Worm (Caenorhabditis elegans): ENCODE results near the gene dpyd-1.

Gene dpyd-1

DNA sequence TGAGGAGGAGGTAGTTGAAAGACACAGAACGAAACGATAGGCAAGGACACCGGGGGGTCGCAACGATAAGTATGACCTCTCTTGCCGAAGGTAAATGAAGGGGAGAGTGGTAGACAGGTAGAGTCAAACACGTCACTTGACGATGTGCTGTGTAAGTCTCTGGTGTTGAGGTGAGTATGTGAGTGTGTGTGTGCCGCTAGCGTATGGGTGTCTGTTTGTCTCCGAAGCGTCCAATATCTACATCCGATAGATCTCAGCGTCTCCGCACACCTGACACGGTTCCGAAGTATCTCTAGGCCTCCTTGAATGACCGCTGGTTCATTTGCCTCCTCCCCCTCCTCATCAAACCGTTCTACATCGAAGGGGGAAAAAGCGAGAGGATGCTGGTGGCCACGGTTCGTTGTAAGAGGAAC, 7.5 kb downstream of the dpyd-1 start (continued):
- TF ChIP-seq unc-39 (tag; optimal IDR thresholded peaks at IDR 0.05) (no peak), spr-3 (GFP tag; optimal IDR thresholded peaks at IDR 0.05) (no peak), madf-9 (GFP tag; conservative IDR thresholded peaks at IDR 0.05) (0 out of 2 replicates have a peak, but pooled peaks have one; percentile 14), gei-8 (GFP tag; optimal IDR thresholded peaks at IDR 0.05) (no peak), set-16 (GFP tag; IDR thresholded peaks at IDR 0.05) (peak; percentile 38; the same call in 1 of the 2 replicates), aly-2 (tag; optimal IDR thresholded peaks at IDR 0.05) (no peak), lin-38 (GFP tag; IDR thresholded peaks at IDR 0.05) (no peak), tra-1 (GFP tag; IDR thresholded peaks at IDR 0.05) (peak; percentile 72; the same call in 1 of the 2 replicates)

DNA sequence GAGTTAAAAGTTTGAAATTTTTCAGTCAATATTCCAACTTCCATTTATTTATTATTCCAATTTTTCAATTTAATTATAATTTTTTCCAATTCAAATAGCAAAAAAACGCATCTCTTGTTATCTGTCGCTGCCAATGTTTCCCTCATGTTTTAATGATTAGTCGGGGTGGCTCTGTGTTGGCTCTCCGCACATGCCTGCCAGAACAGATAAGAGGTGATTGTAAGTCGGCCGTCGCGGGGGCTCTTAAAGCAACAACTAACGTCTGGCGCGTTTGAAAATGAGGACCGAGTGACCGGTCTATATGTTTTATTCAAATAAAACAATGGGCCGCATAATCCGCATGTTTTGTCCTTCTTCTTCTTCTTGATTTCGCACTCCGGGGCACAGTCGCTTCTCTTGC, 8.7 kb downstream of the dpyd-1 start:
- TF ChIP-seq mep-1 (tag; optimal IDR thresholded peaks at IDR 0.05) = no peak
- no peak for TF ChIP-seq daf-16 (GFP tag; optimal IDR thresholded peaks at IDR 0.05)
- TF ChIP-seq daf-16 (tag; optimal IDR thresholded peaks at IDR 0.05) = peak; percentile 67
- TF ChIP-seq nhr-11 (tag; optimal IDR thresholded peaks at IDR 0.05) = no peak
- TF ChIP-seq zip-11 (GFP tag; IDR thresholded peaks at IDR 0.05) = no peak
- no peak for TF ChIP-seq F37D6.2 (tag; optimal IDR thresholded peaks at IDR 0.05)
- TF ChIP-seq hlh-30 (tag; optimal IDR thresholded peaks at IDR 0.05; ENCODE audit: insufficient read depth) = no peak
- no peak for TF ChIP-seq ceh-32 (tag; optimal IDR thresholded peaks at IDR 0.05; ENCODE audit: poor library complexity)
- TF ChIP-seq ama-1 (optimal IDR thresholded peaks at IDR 0.05) = no peak
- TF ChIP-seq aly-2 (tag; optimal IDR thresholded peaks at IDR 0.05) = no peak
- no peak for TF ChIP-seq mxl-2 (GFP tag; conservative IDR thresholded peaks at IDR 0.05)
- peak; percentile 40 for TF ChIP-seq dve-1 (tag; optimal IDR thresholded peaks at IDR 0.05; ENCODE audit: insufficient read depth)
- no peak for TF ChIP-seq lin-39 (tag; optimal IDR thresholded peaks at IDR 0.05)
- TF ChIP-seq lir-3 (tag; optimal IDR thresholded peaks at IDR 0.05) = no peak
- no peak for TF ChIP-seq aha-1 (tag)
- no peak for TF ChIP-seq mes-2 (tag; optimal IDR thresholded peaks at IDR 0.05; ENCODE audit: poor library complexity, severe bottlenecking)
- no peak for TF ChIP-seq skn-1 (tag; optimal IDR thresholded peaks at IDR 0.05)
- TF ChIP-seq nhr-28 (tag; optimal IDR thresholded peaks at IDR 0.05) = peak; percentile 26
- TF ChIP-seq dmd-9 (GFP tag; IDR thresholded peaks at IDR 0.05) = no peak
- no peak for TF ChIP-seq sdz-12 (GFP tag; optimal IDR thresholded peaks at IDR 0.05)
- TF ChIP-seq mxl-3 (GFP tag; optimal IDR thresholded peaks at IDR 0.05) = peak; percentile 68
- TF ChIP-seq dmd-8 (GFP tag; IDR thresholded peaks at IDR 0.05) = no peak
- TF ChIP-seq nhr-6 (tag; optimal IDR thresholded peaks at IDR 0.05) = no peak
- TF ChIP-seq zag-1 (tag; optimal IDR thresholded peaks at IDR 0.05) = no peak
- TF ChIP-seq Y5F2A.4 (GFP tag; optimal IDR thresholded peaks at IDR 0.05) = no peak
- no peak for TF ChIP-seq egl-43 (GFP tag; IDR thresholded peaks at IDR 0.05)
- TF ChIP-seq pqm-1 (tag; optimal IDR thresholded peaks at IDR 0.05) = peak; percentile 83
- TF ChIP-seq T20F7.1 (GFP tag; optimal IDR thresholded peaks at IDR 0.05) = no peak
- peak; percentile 57 for TF ChIP-seq hlh-11 (tag; optimal IDR thresholded peaks at IDR 0.05)
- peak; percentile 42; the same call in 1 of the 2 replicates for TF ChIP-seq dmd-6 (GFP tag; IDR thresholded peaks at IDR 0.05)
- no peak for TF ChIP-seq ZK337.2 (GFP tag; IDR thresholded peaks at IDR 0.05)
- no peak for TF ChIP-seq arid-1 (GFP tag; conservative IDR thresholded peaks at IDR 0.05)
- no peak for TF ChIP-seq set-16 (GFP tag; IDR thresholded peaks at IDR 0.05)
- no peak for TF ChIP-seq dpl-1 (GFP tag; optimal IDR thresholded peaks at IDR 0.05)
- no peak for TF ChIP-seq nhr-10 (tag; optimal IDR thresholded peaks at IDR 0.05)
- no peak for TF ChIP-seq ztf-7 (tag; optimal IDR thresholded peaks at IDR 0.05)
- TF ChIP-seq hmg-1.1 (GFP tag; IDR thresholded peaks at IDR 0.05) = no peak

All from whole organism, L4 larva.